Fruit fly (Drosophila melanogaster): Measurements from ENCODE around the gene tara.

Gene tara

dm6 chr3R:16231385-16232307, 6.2 kb downstream of the tara start (continued):
- no peak for TF ChIP-seq ttk (GFP tag; IDR thresholded peaks at IDR 0.05)
- TF ChIP-seq CG17186 (GFP tag; optimal IDR thresholded peaks at IDR 0.05) = peak; percentile 39
- peak; percentile 84 for TF ChIP-seq CG7839 (tag; optimal IDR thresholded peaks at IDR 0.05)
- TF ChIP-seq CG17612 (GFP tag; IDR thresholded peaks at IDR 0.05) = no peak
- peak; percentile 44 for TF ChIP-seq ab (GFP tag; optimal IDR thresholded peaks at IDR 0.05)
- TF ChIP-seq CG6175 (GFP tag; IDR thresholded peaks at IDR 0.05) = no peak
- TF ChIP-seq oc (tag; optimal IDR thresholded peaks at IDR 0.05) = no peak
- TF ChIP-seq CG2116 (GFP tag; optimal IDR thresholded peaks at IDR 0.05) = peak; percentile 28
- TF ChIP-seq HLH4C (GFP tag; IDR thresholded peaks at IDR 0.05; ENCODE audit: partially characterized antibody) = no peak
- TF ChIP-seq Lhr (GFP tag; optimal IDR thresholded peaks at IDR 0.05) = peak; percentile 40
- peak; percentile 45 for TF ChIP-seq trem (tag; optimal IDR thresholded peaks at IDR 0.05)
- peak; percentile 67 for TF ChIP-seq croc (GFP tag; conservative IDR thresholded peaks at IDR 0.05)
- TF ChIP-seq caup (GFP tag; optimal IDR thresholded peaks at IDR 0.05; ENCODE audit: severe bottlenecking) = peak; percentile 64
- no peak for TF ChIP-seq CG7963 (GFP tag; IDR thresholded peaks at IDR 0.05; ENCODE audit: partially characterized antibody)
- TF ChIP-seq cwo (GFP tag; optimal IDR thresholded peaks at IDR 0.05) = peak; percentile 99
- peak; percentile 68 for TF ChIP-seq maf-S (GFP tag; optimal IDR thresholded peaks at IDR 0.05)
- TF ChIP-seq Doc2 (GFP tag; IDR thresholded peaks at IDR 0.05) = no peak
- no peak for TF ChIP-seq tgo (GFP tag; IDR thresholded peaks at IDR 0.05)
- peak; percentile 60 for TF ChIP-seq unpg (GFP tag; optimal IDR thresholded peaks at IDR 0.05)
- TF ChIP-seq kni (GFP tag; optimal IDR thresholded peaks at IDR 0.05) = peak; percentile 74
- peak; percentile 77 for TF ChIP-seq cg (GFP tag; optimal IDR thresholded peaks at IDR 0.05)
- TF ChIP-seq CG15073 (GFP tag; optimal IDR thresholded peaks at IDR 0.05) = no peak
- no peak for TF ChIP-seq CG17328 (GFP tag; IDR thresholded peaks at IDR 0.05)
- TF ChIP-seq Asciz (GFP tag; optimal IDR thresholded peaks at IDR 0.05) = peak; percentile 69
- TF ChIP-seq Hr39 (optimal IDR thresholded peaks at IDR 0.05) = no peak
- TF ChIP-seq CG1233 (GFP tag; optimal IDR thresholded peaks at IDR 0.05) = peak; percentile 69
- peak; percentile 36 for TF ChIP-seq CG6254 (GFP tag; optimal IDR thresholded peaks at IDR 0.05)
- peak; percentile 57 for TF ChIP-seq Max (GFP tag; optimal IDR thresholded peaks at IDR 0.05)
- TF ChIP-seq otp (GFP tag; IDR thresholded peaks at IDR 0.05) = no peak
- TF ChIP-seq H15 (GFP tag; IDR thresholded peaks at IDR 0.05) = no peak
- no peak for TF ChIP-seq pfk (GFP tag; optimal IDR thresholded peaks at IDR 0.05)
- no peak for TF ChIP-seq esg (GFP tag; conservative IDR thresholded peaks at IDR 0.05)
- TF ChIP-seq CG17568 (GFP tag; optimal IDR thresholded peaks at IDR 0.05) = no peak
- TF ChIP-seq CG6272 (GFP tag; IDR thresholded peaks at IDR 0.05) = peak; percentile 40; the same call in 1 of the 2 replicates
- no peak for TF ChIP-seq Ravus (GFP tag; IDR thresholded peaks at IDR 0.05)
- peak; percentile 57 for TF ChIP-seq CG15601 (tag; optimal IDR thresholded peaks at IDR 0.05)
- TF ChIP-seq CG32532 (GFP tag; IDR thresholded peaks at IDR 0.05) = no peak
- TF ChIP-seq sc (optimal IDR thresholded peaks at IDR 0.05) = no peak
- TF ChIP-seq sc (GFP tag; optimal IDR thresholded peaks at IDR 0.05) = peak; percentile 75
- TF ChIP-seq knrl (GFP tag; IDR thresholded peaks at IDR 0.05; ENCODE audit: partially characterized antibody) = no peak
- peak; percentile 77 for TF ChIP-seq ind (GFP tag; optimal IDR thresholded peaks at IDR 0.05)
- no peak for TF ChIP-seq CG34422 (GFP tag; IDR thresholded peaks at IDR 0.05)
- TF ChIP-seq schlank (tag; optimal IDR thresholded peaks at IDR 0.05) = peak; percentile 49
- TF ChIP-seq Atf6 (GFP tag; IDR thresholded peaks at IDR 0.05) = no peak
- TF ChIP-seq H2.0 (GFP tag; IDR thresholded peaks at IDR 0.05) = no peak
- peak; percentile 32 for TF ChIP-seq CG8944 (GFP tag; optimal IDR thresholded peaks at IDR 0.05)
- TF ChIP-seq Xbp1 (GFP tag; optimal IDR thresholded peaks at IDR 0.05) = peak; percentile 71
- TF ChIP-seq dysf (GFP tag; IDR thresholded peaks at IDR 0.05) = no peak
- TF ChIP-seq Sox102F (GFP tag; optimal IDR thresholded peaks at IDR 0.05) = peak; percentile 77
